Worm (Caenorhabditis elegans) whole organism, L3 larva: ENCODE results near the gene sptl-2.

ENCODE experiments used
- R02D3.7 ChIP-seq: fragments of 150-350 bp; optimal IDR thresholded peaks from 2 replicates; lab custom pipeline; 2014; ENCODE audit warnings: missing biosample characterization, missing genetic modification characterization
- ZK546.5 ChIP-seq: sonication (generic microtip); optimal IDR thresholded peaks from 2 replicates; lab custom pipeline; 2017; ENCODE audit warnings: missing biosample characterization, missing genetic modification characterization
- ama-1 ChIP-seq: fragments of 150-350 bp; optimal IDR thresholded peaks from 2 replicates; lab custom pipeline; 2018
- ceh-16 ChIP-seq: sonication (generic microtip); optimal IDR thresholded peaks from 2 replicates; lab custom pipeline; 2017; ENCODE audit warnings: missing biosample characterization, missing genetic modification characterization
- ceh-28 ChIP-seq: fragments of 150-350 bp; optimal IDR thresholded peaks from 2 replicates; lab custom pipeline; 2014; ENCODE audit warnings: missing biosample characterization, missing genetic modification reagents, missing genetic modification characterization
- ceh-82 ChIP-seq: fragments of 150-350 bp; optimal IDR thresholded peaks from 2 replicates; lab custom pipeline; 2014; ENCODE audit warnings: missing biosample characterization, missing genetic modification characterization
- ceh-9 ChIP-seq: sonication (generic microtip); optimal IDR thresholded peaks from 2 replicates; lab custom pipeline; 2018; ENCODE audit warnings: missing biosample characterization, missing genetic modification characterization
- daf-12 ChIP-seq: fragments of 150-350 bp; optimal IDR thresholded peaks from 2 replicates; lab custom pipeline; 2014; ENCODE audit warnings: missing biosample characterization, missing genetic modification reagents, missing genetic modification characterization
- egl-27 ChIP-seq: sonication (generic microtip); optimal IDR thresholded peaks from 4 replicates; lab custom pipeline; 2017; ENCODE audit warnings: missing biosample characterization, missing genetic modification reagents, missing genetic modification characterization
- egl-5 ChIP-seq: fragments of 150-350 bp; optimal IDR thresholded peaks from 2 replicates; lab custom pipeline; 2017; ENCODE audit warnings: missing biosample characterization, missing genetic modification reagents, missing genetic modification characterization, inconsistent platforms
- elt-1 ChIP-seq: fragments of 150-350 bp; optimal IDR thresholded peaks from 2 replicates; lab custom pipeline; 2014; ENCODE audit warnings: missing biosample characterization, missing genetic modification characterization
- elt-2 ChIP-seq: sonication (generic microtip); optimal IDR thresholded peaks from 2 replicates; lab custom pipeline; 2016; ENCODE audit warnings: missing genetic modification reagents, mild to moderate bottlenecking, missing genetic modification characterization, missing compliant biosample characterization
- elt-3 ChIP-seq, 3 experiments: fragments of 150-350 bp in 1 of 3; sonication (generic microtip) in 2 of 3; optimal IDR thresholded peaks; 2 replicates in 2 of 3; 4 replicates in 1 of 3; lab custom pipeline; 2014 to 2017; ENCODE audit warnings: missing biosample characterization in 3 of 3, missing genetic modification characterization in 3 of 3
- eor-1 ChIP-seq, 2 experiments: fragments of 150-350 bp; optimal IDR thresholded peaks; 2 replicates each; lab custom pipeline; 2014 to 2018; ENCODE audit warnings: missing biosample characterization in 2 of 2, missing genetic modification characterization in 2 of 2
- fkh-10 ChIP-seq: sonication (generic microtip); optimal IDR thresholded peaks from 2 replicates; lab custom pipeline; 2017; ENCODE audit warnings: missing biosample characterization, missing genetic modification reagents, missing genetic modification characterization
- fos-1 ChIP-seq: fragments of 150-350 bp; optimal IDR thresholded peaks from 2 replicates; lab custom pipeline; 2014; ENCODE audit warnings: missing biosample characterization, missing genetic modification characterization
- hmg-11 ChIP-seq: sonication (generic microtip); optimal IDR thresholded peaks from 2 replicates; lab custom pipeline; 2016; ENCODE audit warnings: missing genetic modification characterization, missing compliant biosample characterization
- jun-1 ChIP-seq: fragments of 150-350 bp; optimal IDR thresholded peaks from 2 replicates; lab custom pipeline; 2014; ENCODE audit warnings: missing biosample characterization, missing genetic modification reagents, missing genetic modification characterization
- lin-15B ChIP-seq: fragments of 150-350 bp; optimal IDR thresholded peaks from 2 replicates; lab custom pipeline; 2014; ENCODE audit warnings: missing biosample characterization, missing genetic modification characterization
- lin-39 ChIP-seq: fragments of 150-350 bp; optimal IDR thresholded peaks from 2 replicates; lab custom pipeline; 2018; ENCODE audit warnings: missing biosample characterization, missing genetic modification reagents, missing genetic modification characterization
- lsy-12 ChIP-seq: sonication (generic microtip); optimal IDR thresholded peaks from 2 replicates; lab custom pipeline; 2016; ENCODE audit warnings: mild to moderate bottlenecking, missing genetic modification characterization, missing compliant biosample characterization
- mdl-1 ChIP-seq: fragments of 150-350 bp; optimal IDR thresholded peaks from 2 replicates; lab custom pipeline; 2014; ENCODE audit warnings: missing biosample characterization, missing genetic modification characterization
- nfya-1 ChIP-seq: sonication (generic microtip); optimal IDR thresholded peaks from 2 replicates; lab custom pipeline; 2017; ENCODE audit warnings: missing genetic modification characterization, mild to moderate bottlenecking, missing compliant biosample characterization, antibody characterized with exemption, moderate library complexity; ENCODE audit not compliant: insufficient read depth
- nhr-12 ChIP-seq: fragments of 150-350 bp; optimal IDR thresholded peaks from 2 replicates; lab custom pipeline; 2014; ENCODE audit warnings: missing biosample characterization, missing genetic modification characterization
- nhr-237 ChIP-seq: fragments of 150-350 bp; optimal IDR thresholded peaks from 2 replicates; lab custom pipeline; 2014; ENCODE audit warnings: missing biosample characterization, missing genetic modification characterization
- nhr-25 ChIP-seq: sonication (generic microtip); optimal IDR thresholded peaks from 2 replicates; lab custom pipeline; 2017; ENCODE audit warnings: missing biosample characterization, missing genetic modification characterization
- nhr-28 ChIP-seq: fragments of 150-350 bp; optimal IDR thresholded peaks from 2 replicates; lab custom pipeline; 2014; ENCODE audit warnings: missing biosample characterization, missing genetic modification characterization
- nhr-43 ChIP-seq: sonication (generic microtip); optimal IDR thresholded peaks from 2 replicates; lab custom pipeline; 2016; ENCODE audit warnings: mild to moderate bottlenecking, missing genetic modification characterization, missing compliant biosample characterization; ENCODE audit not compliant: poor library complexity, severe bottlenecking
- nhr-67 ChIP-seq: fragments of 150-350 bp; optimal IDR thresholded peaks from 2 replicates; lab custom pipeline; 2014; ENCODE audit warnings: missing biosample characterization, missing genetic modification characterization
- nhr-76 ChIP-seq: fragments of 150-350 bp; sonication (generic microtip); optimal IDR thresholded peaks from 5 replicates; lab custom pipeline; 2014; ENCODE audit warnings: missing biosample characterization, missing genetic modification characterization
- nhr-77 ChIP-seq: fragments of 150-350 bp; optimal IDR thresholded peaks from 2 replicates; lab custom pipeline; 2014; ENCODE audit warnings: missing biosample characterization, missing genetic modification characterization
- pha-4 ChIP-seq: fragments of 150-350 bp; optimal IDR thresholded peaks from 2 replicates; lab custom pipeline; 2014; ENCODE audit warnings: missing biosample characterization, missing genetic modification reagents, missing genetic modification characterization
- pqm-1 ChIP-seq: fragments of 150-350 bp; optimal IDR thresholded peaks from 2 replicates; lab custom pipeline; 2017; ENCODE audit warnings: missing biosample characterization, missing genetic modification characterization, inconsistent platforms
- sea-2 ChIP-seq: fragments of 150-350 bp; sonication (generic microtip); optimal IDR thresholded peaks from 4 replicates; lab custom pipeline; 2014; ENCODE audit warnings: missing biosample characterization, missing genetic modification reagents, missing genetic modification characterization
- skn-1 ChIP-seq: fragments of 150-350 bp; optimal IDR thresholded peaks from 2 replicates; lab custom pipeline; 2014; ENCODE audit warnings: missing biosample characterization, missing genetic modification characterization
- snpc-4 ChIP-seq: fragments of 150-350 bp; optimal IDR thresholded peaks from 2 replicates; lab custom pipeline; 2014; ENCODE audit warnings: missing biosample characterization, missing genetic modification characterization
- unc-39 ChIP-seq: sonication (generic microtip); optimal IDR thresholded peaks from 4 replicates; lab custom pipeline; 2017; ENCODE audit warnings: missing biosample characterization, missing genetic modification characterization
- zag-1 ChIP-seq: fragments of 150-350 bp; optimal IDR thresholded peaks from 2 replicates; lab custom pipeline; 2014; ENCODE audit warnings: missing biosample characterization, missing genetic modification characterization
- ztf-11 ChIP-seq: fragments of 150-350 bp; optimal IDR thresholded peaks from 2 replicates; lab custom pipeline; 2014; ENCODE audit warnings: missing biosample characterization, missing genetic modification characterization
- ztf-4 ChIP-seq: fragments of 150-350 bp; optimal IDR thresholded peaks from 2 replicates; lab custom pipeline; 2014; ENCODE audit warnings: missing biosample characterization, missing genetic modification characterization

Gene sptl-2

DNA sequence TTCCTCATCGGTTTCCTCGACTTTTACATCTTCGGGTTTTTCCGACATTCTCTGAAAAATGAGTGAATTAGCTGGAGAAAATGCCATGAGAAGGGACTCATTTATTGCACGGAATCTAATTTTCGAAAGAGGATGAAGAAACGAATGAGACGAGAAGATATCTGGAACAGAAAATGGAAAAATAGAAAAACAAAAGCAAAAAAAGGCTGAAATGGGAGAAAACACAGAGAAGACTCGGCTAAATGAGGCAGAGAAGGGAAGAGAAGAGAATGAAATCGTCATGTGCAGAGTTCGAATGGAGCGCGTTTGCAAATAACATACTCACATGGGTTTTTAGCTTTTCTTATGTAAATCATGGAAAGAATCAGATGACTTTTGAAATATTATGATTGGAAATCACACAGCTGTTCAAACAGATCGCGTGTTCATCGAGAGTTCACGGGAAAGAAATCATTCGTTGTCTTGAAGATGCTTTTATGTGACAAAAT, 3.1 kb upstream of the sptl-2 start, which contains the start of gene Y97E10AR.6 (continued):
- TF ChIP-seq fkh-10 (GFP tag; lab: Kevin White, UChicago) (no peak), egl-5 (tag; lab: Kevin White, UChicago) (peak; percentile 30), fos-1 (tag; lab: Kevin White, UChicago) (no peak), ceh-82 (tag; lab: Kevin White, UChicago) (no peak), snpc-4 (tag; lab: Kevin White, UChicago) (peak; percentile 61), lin-39 (tag; lab: Kevin White, UChicago) (no peak), ceh-9 (tag; lab: Kevin White, UChicago) (no peak), ceh-28 (tag; lab: Kevin White, UChicago) (no peak), elt-2 (tag; lab: Kevin White, UChicago) (peak; percentile 9), lsy-12 (tag; lab: Kevin White, UChicago) (no peak), unc-39 (tag; lab: Kevin White, UChicago) (no peak), sea-2 (GFP tag; lab: Kevin White, UChicago) (no peak), nhr-237 (tag; lab: Kevin White, UChicago) (no peak), nhr-43 (tag; lab: Kevin White, UChicago) (no peak), ztf-11 (no peak), pha-4 (peak; percentile 47), egl-27 (no peak), R02D3.7 (tag; lab: Kevin White, UChicago) (no peak), ZK546.5 (tag; lab: Kevin White, UChicago) (no peak), eor-1 (tag; optimal IDR thresholded peaks at IDR 0.05; lab: Kevin White, UChicago) (no peak), ama-1 (lab: Kevin White, UChicago) (peak; percentile 7), mdl-1 (no peak), zag-1 (tag; lab: Kevin White, UChicago) (no peak)

DNA sequence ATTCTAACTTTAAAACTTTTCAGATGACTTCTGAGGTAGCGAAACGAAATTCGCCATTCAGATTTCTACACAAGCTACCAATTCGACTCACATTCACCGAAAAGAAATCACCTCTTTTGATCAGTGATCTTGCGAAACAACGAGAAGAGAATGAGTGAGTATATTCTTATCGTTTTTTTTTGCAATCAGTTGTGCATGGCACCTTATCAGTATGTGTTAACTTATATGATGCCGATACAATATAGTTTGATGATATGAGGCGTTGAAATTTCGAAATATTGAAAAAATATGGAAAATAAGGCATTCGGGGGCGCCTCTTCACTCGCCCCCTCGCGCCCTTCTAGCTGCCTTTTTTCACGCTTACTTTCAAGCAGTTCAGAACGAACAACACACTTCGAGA, 917 bp downstream of the sptl-2 start:
- no peak for TF ChIP-seq nfya-1
- peak; percentile 92 for TF ChIP-seq pqm-1
- TF ChIP-seq egl-27 = no peak
- no peak for TF ChIP-seq nhr-77
- no peak for TF ChIP-seq ceh-82 (tag; lab: Kevin White, UChicago)
- TF ChIP-seq hmg-11 = no peak
- TF ChIP-seq jun-1 (tag; lab: Kevin White, UChicago) = peak; percentile 6
- no peak for TF ChIP-seq elt-1
- TF ChIP-seq daf-12 (tag; lab: Kevin White, UChicago) = no peak
- TF ChIP-seq ama-1 (lab: Kevin White, UChicago) = no peak
- TF ChIP-seq ztf-11 = no peak
- TF ChIP-seq ceh-28 (tag; lab: Kevin White, UChicago) = no peak
- TF ChIP-seq nhr-67 (tag; lab: Kevin White, UChicago) = no peak
- TF ChIP-seq nhr-12 (tag; lab: Kevin White, UChicago) = no peak
- peak; percentile 31 for TF ChIP-seq pha-4
- no peak for TF ChIP-seq lin-15B (tag; lab: Kevin White, UChicago)
- no peak for TF ChIP-seq snpc-4 (tag; lab: Kevin White, UChicago)
- TF ChIP-seq ceh-16 (tag; lab: Kevin White, UChicago) = no peak
- TF ChIP-seq nhr-25 = no peak
- no peak for TF ChIP-seq fos-1 (tag; lab: Kevin White, UChicago)
- no peak for TF ChIP-seq mdl-1
- no peak for TF ChIP-seq nhr-28 (tag; lab: Kevin White, UChicago)
- peak; percentile 96 for TF ChIP-seq elt-2 (tag; lab: Kevin White, UChicago)
- no peak for TF ChIP-seq nhr-237 (tag; lab: Kevin White, UChicago)
- no peak for TF ChIP-seq elt-3 (tag; optimal IDR thresholded peaks at IDR 0.05; lab: Kevin White, UChicago)
- TF ChIP-seq lin-39 (tag; lab: Kevin White, UChicago) = no peak
- no peak for TF ChIP-seq skn-1 (tag; lab: Kevin White, UChicago)
- no peak for TF ChIP-seq eor-1 (tag; optimal IDR thresholded peaks at IDR 0.05; lab: Kevin White, UChicago)
- TF ChIP-seq unc-39 (tag; lab: Kevin White, UChicago) = no peak
- TF ChIP-seq ztf-4 = no peak
- no peak for TF ChIP-seq nhr-76 (tag; lab: Kevin White, UChicago)

DNA sequence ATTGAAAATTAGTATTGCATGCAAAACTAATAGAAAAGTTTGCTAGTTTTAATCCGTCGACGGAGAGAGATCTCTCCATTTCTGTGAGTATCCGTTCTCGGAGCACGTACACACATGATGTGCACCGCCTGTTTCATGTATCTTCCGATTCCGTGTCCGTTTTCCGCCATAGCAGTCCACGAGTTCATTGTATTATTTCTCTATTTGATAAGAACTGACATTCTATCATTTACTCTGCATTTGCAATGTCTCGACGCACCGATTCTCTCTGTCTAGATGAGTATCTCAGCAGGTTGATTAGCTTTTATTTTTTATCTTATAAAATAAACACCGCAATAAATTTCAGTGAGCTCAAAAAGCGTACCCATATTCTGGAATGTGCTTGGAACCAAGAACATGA, 1.9 kb downstream of the sptl-2 start:
- TF ChIP-seq nhr-76 (tag; lab: Kevin White, UChicago) (no peak), mdl-1 (no peak), egl-5 (tag; lab: Kevin White, UChicago) (no peak), pha-4 (no peak), elt-2 (tag; lab: Kevin White, UChicago) (peak; percentile 64), nhr-28 (tag; lab: Kevin White, UChicago) (no peak), lin-39 (tag; lab: Kevin White, UChicago) (no peak), ceh-28 (tag; lab: Kevin White, UChicago) (no peak), pqm-1 (peak; percentile 22), nhr-25 (no peak)
- TF ChIP-seq, all 47 proteins: peak for 2
